Worm (Caenorhabditis elegans) whole organism, midembryonic: ENCODE results near the gene slc-25A26.

Experiments
- T22C8.4 ChIP-seq: fragments of 200-800 bp; sonication (Bioruptor generic); IDR thresholded peaks from 2 replicates; pipeline ENCODE4 v1.3.6; 2022; ENCODE audit warnings: missing genetic modification characterization, missing compliant biosample characterization
- cog-1 ChIP-seq: sonication (generic microtip); optimal IDR thresholded peaks from 2 replicates; lab custom pipeline; 2016; ENCODE audit warnings: missing genetic modification characterization, missing compliant biosample characterization
- flt-1 ChIP-seq: fragments of 200-800 bp; sonication (Bioruptor generic); IDR thresholded peaks from 2 replicates; pipeline ENCODE4 v1.3.6; 2022; ENCODE audit warnings: missing genetic modification characterization, missing compliant biosample characterization
- med-1 ChIP-seq: sonication (generic microtip); optimal IDR thresholded peaks from 2 replicates; lab custom pipeline; 2017; ENCODE audit warnings: missing genetic modification characterization, mild to moderate bottlenecking, missing compliant biosample characterization, antibody characterized with exemption, missing genetic modification reagents; ENCODE audit not compliant: insufficient read depth
- tab-1 ChIP-seq: fragments of 200-800 bp; sonication (Bioruptor generic); IDR thresholded peaks from 2 replicates; pipeline ENCODE4 v1.3.6; 2022; ENCODE audit warnings: missing genetic modification characterization, missing compliant biosample characterization
- ztf-23 ChIP-seq: fragments of 200-800 bp; sonication (Bioruptor generic); IDR thresholded peaks from 2 replicates; pipeline ENCODE4 v1.3.6; 2022; ENCODE audit warnings: missing genetic modification reagents, missing genetic modification characterization, missing compliant biosample characterization
- ztf-29 ChIP-seq: fragments of 200-800 bp; sonication (Bioruptor generic); IDR thresholded peaks from 2 replicates; pipeline ENCODE4 v1.3.6; 2022; ENCODE audit warnings: missing genetic modification reagents, missing genetic modification characterization, missing compliant biosample characterization

- TF ChIP-seq flt-1 (GFP tag; lab: Robert Waterston, UW): no peak
- TF ChIP-seq ztf-23 (GFP tag; lab: Robert Waterston, UW): no peak
- TF ChIP-seq med-1 (GFP tag; lab: Kevin White, UChicago): no peak
- TF ChIP-seq ztf-29 (GFP tag; lab: Robert Waterston, UW): no peak
- no peak for TF ChIP-seq tab-1 (GFP tag; lab: Robert Waterston, UW)
- no peak for TF ChIP-seq T22C8.4 (GFP tag; lab: Robert Waterston, UW)
- TF ChIP-seq cog-1 (tag; lab: Kevin White, UChicago): no peak
Observed at ce11 chrIV:8929942-8930492, at the start of gene slc-25A26, which contains the start of gene D1046.18.
